Worm (Caenorhabditis elegans) whole organism, L2 larva: ENCODE results near the gene C01G12.3.

Source experiments
- F13H6.1 ChIP-seq: sonication (generic microtip); optimal IDR thresholded peaks from 2 replicates; lab custom pipeline; 2016; ENCODE audit warnings: missing genetic modification characterization, missing compliant biosample characterization
- fos-1 ChIP-seq: fragments of 150-350 bp; optimal IDR thresholded peaks from 2 replicates; lab custom pipeline; 2014; ENCODE audit warnings: missing biosample characterization, missing genetic modification characterization
- gmeb-1 ChIP-seq: fragments of 150-350 bp; optimal IDR thresholded peaks from 2 replicates; lab custom pipeline; 2014; ENCODE audit warnings: missing biosample characterization, missing genetic modification characterization
- lin-39 ChIP-seq: fragments of 150-350 bp; optimal IDR thresholded peaks from 2 replicates; lab custom pipeline; 2014; ENCODE audit warnings: missing biosample characterization, missing genetic modification reagents, missing genetic modification characterization
- nhr-77 ChIP-seq: fragments of 150-350 bp; optimal IDR thresholded peaks from 2 replicates; lab custom pipeline; 2014; ENCODE audit warnings: missing biosample characterization, missing genetic modification characterization
- skn-1 ChIP-seq: sonication (generic microtip); optimal IDR thresholded peaks from 2 replicates; lab custom pipeline; 2017; ENCODE audit warnings: missing biosample characterization, missing genetic modification characterization

DNA sequence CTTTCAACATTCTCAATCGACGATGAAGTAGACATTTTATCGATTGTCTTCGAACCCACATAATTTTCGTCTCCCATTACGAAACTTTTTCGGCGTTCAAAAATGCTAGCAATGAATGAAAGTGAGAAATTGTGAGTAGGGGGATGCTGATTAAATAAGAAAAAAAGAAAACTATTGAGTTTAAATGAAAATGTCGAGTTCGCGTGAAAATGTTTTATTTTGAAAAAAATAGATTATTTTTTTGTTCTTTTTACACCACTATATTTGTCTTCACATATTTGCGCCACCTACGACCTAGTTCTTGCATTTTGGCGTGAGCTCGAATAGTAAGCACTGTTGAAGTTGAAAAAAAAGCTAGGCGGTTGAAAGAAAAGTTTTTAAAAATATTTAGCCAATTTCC is at the start of gene C01G12.3:
- no peak for TF ChIP-seq gmeb-1 (tag; lab: Kevin White, UChicago)
- TF ChIP-seq lin-39 (tag; lab: Kevin White, UChicago) = no peak
- TF ChIP-seq fos-1 = no peak
- TF ChIP-seq nhr-77 (tag; lab: Kevin White, UChicago) = no peak
- no peak for TF ChIP-seq skn-1
- no peak for TF ChIP-seq F13H6.1 (tag; lab: Kevin White, UChicago)
